Worm (Caenorhabditis elegans): ENCODE results near the gene DH11.5.

DNA sequence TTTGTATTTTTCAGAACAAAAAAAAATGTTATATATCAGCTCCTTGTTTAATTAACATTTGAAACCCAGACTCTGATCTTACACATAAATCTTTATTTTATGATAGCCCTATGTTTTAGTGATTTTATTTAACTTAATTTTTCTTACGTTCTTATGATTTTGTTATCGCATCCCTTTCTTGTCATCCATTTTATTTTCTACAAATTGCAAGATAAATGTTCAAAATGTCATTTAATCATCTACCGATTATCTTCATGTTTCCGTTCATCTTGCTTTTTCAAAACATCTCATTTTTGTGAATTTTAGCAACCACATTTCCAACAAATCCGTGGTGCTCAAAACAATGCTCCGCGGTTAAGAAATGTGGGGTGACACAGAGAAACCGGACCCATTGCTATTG lies at the start of gene DH11.5:
- TF ChIP-seq ceh-43 (GFP tag; optimal IDR thresholded peaks at IDR 0.05) = no peak
- no peak for TF ChIP-seq pha-4 (tag; optimal IDR thresholded peaks at IDR 0.05)
- TF ChIP-seq nhr-237 (tag; optimal IDR thresholded peaks at IDR 0.05) = no peak
- TF ChIP-seq nhr-12 (tag; optimal IDR thresholded peaks at IDR 0.05) = no peak
- TF ChIP-seq blmp-1 (tag; optimal IDR thresholded peaks at IDR 0.05) = no peak
- no peak for TF ChIP-seq lin-32 (GFP tag; optimal IDR thresholded peaks at IDR 0.05)
- TF ChIP-seq ceh-39 (tag; optimal IDR thresholded peaks at IDR 0.05) = no peak
